Worm (Caenorhabditis elegans) whole organism, L3 larva: ENCODE measurements around the gene K10H10.4.

Experiments
- ceh-9 ChIP-seq: sonication (generic microtip); optimal IDR thresholded peaks from 2 replicates; lab custom pipeline; 2018; ENCODE audit warnings: missing biosample characterization, missing genetic modification characterization
- mdl-1 ChIP-seq: fragments of 150-350 bp; optimal IDR thresholded peaks from 2 replicates; lab custom pipeline; 2014; ENCODE audit warnings: missing biosample characterization, missing genetic modification characterization
- nhr-25 ChIP-seq: sonication (generic microtip); optimal IDR thresholded peaks from 2 replicates; lab custom pipeline; 2017; ENCODE audit warnings: missing biosample characterization, missing genetic modification characterization
- ztf-11 ChIP-seq: fragments of 150-350 bp; optimal IDR thresholded peaks from 2 replicates; lab custom pipeline; 2014; ENCODE audit warnings: missing biosample characterization, missing genetic modification characterization
- ztf-4 ChIP-seq: fragments of 150-350 bp; optimal IDR thresholded peaks from 2 replicates; lab custom pipeline; 2014; ENCODE audit warnings: missing biosample characterization, missing genetic modification characterization

ce11 chrII:14494014-14494413 lies 6.2 kb upstream of the K10H10.4 start:
- TF ChIP-seq mdl-1 (tag; lab: Kevin White, UChicago) (no peak), ztf-11 (tag; lab: Kevin White, UChicago) (no peak), ceh-9 (tag; lab: Kevin White, UChicago) (no peak), ztf-4 (tag; lab: Kevin White, UChicago) (no peak), nhr-25 (tag; lab: Kevin White, UChicago) (no peak)
